Worm (Caenorhabditis elegans) whole organism, early embryonic: ENCODE measurements around the gene Y116A8C.469.
"Not testable (repeated sequence)": the region's sequence is repeated elsewhere in the genome, so short reads cannot be mapped to it uniquely, and the experiment has no call there.

ENCODE experiments used
- B0310.2 ChIP-seq: sonication (generic microtip); optimal IDR thresholded peaks from 2 replicates; lab custom pipeline; 2016; ENCODE audit warnings: mild to moderate bottlenecking, missing genetic modification characterization, missing compliant biosample characterization
- F13C5.2 ChIP-seq: sonication (generic microtip); optimal IDR thresholded peaks from 2 replicates; lab custom pipeline; 2017; ENCODE audit warnings: mild to moderate bottlenecking, missing genetic modification characterization, inconsistent platforms, missing compliant biosample characterization
- ama-1 ChIP-seq: fragments of 150-350 bp; optimal IDR thresholded peaks from 2 replicates; lab custom pipeline; 2014
- ceh-13 ChIP-seq: fragments of 200-800 bp; sonication (Bioruptor generic); optimal IDR thresholded peaks from 2 replicates; lab custom pipeline; 2018; ENCODE audit warnings: mild to moderate bottlenecking, missing genetic modification characterization, missing compliant biosample characterization
- ceh-36 ChIP-seq: sonication (generic microtip); optimal IDR thresholded peaks from 2 replicates; lab custom pipeline; 2016; ENCODE audit warnings: missing genetic modification characterization, inconsistent platforms, missing compliant biosample characterization
- flt-1 ChIP-seq: fragments of 200-800 bp; sonication (Bioruptor generic); IDR thresholded peaks from 2 replicates; pipeline ENCODE4 v1.3.6; 2022; ENCODE audit warnings: missing genetic modification characterization, missing compliant biosample characterization
- hmg-4 ChIP-seq: fragments of 200-800 bp; sonication (Bioruptor generic); optimal IDR thresholded peaks from 2 replicates; lab custom pipeline; 2018; ENCODE audit warnings: mild to moderate bottlenecking, missing genetic modification characterization, missing compliant biosample characterization
- hnd-1 ChIP-seq: sonication (generic microtip); optimal IDR thresholded peaks from 2 replicates; lab custom pipeline; 2016; ENCODE audit warnings: missing genetic modification characterization, missing compliant biosample characterization
- pes-1 ChIP-seq: fragments of 200-800 bp; sonication (Bioruptor generic); IDR thresholded peaks from 2 replicates; pipeline ENCODE4 v1.3.6; 2022; ENCODE audit warnings: missing genetic modification reagents, missing genetic modification characterization, missing compliant biosample characterization
- scrt-1 ChIP-seq: fragments of 200-800 bp; sonication (Bioruptor generic); IDR thresholded peaks from 2 replicates; pipeline ENCODE4 v1.3.6; 2022; ENCODE audit warnings: missing genetic modification characterization, missing compliant biosample characterization
- sea-1 ChIP-seq: fragments of 200-800 bp; sonication (Bioruptor generic); conservative IDR thresholded peaks from 2 replicates; pipeline ENCODE4 v1.3.6; 2022; ENCODE audit warnings: missing genetic modification characterization, missing compliant biosample characterization
- tbx-11 ChIP-seq: fragments of 200-800 bp; sonication (Bioruptor generic); IDR thresholded peaks from 2 replicates; pipeline ENCODE4 v1.3.6; 2022; ENCODE audit warnings: missing genetic modification characterization, missing compliant biosample characterization
- tbx-37 ChIP-seq: fragments of 200-800 bp; sonication (Bioruptor generic); conservative IDR thresholded peaks from 2 replicates; pipeline ENCODE4 v1.3.6; 2022; ENCODE audit warnings: missing genetic modification reagents, missing genetic modification characterization, missing compliant biosample characterization
- tra-4 ChIP-seq: sonication (generic microtip); optimal IDR thresholded peaks from 2 replicates; lab custom pipeline; 2017; ENCODE audit warnings: missing genetic modification characterization, missing compliant biosample characterization

Y116A8C.469 gene

DNA sequence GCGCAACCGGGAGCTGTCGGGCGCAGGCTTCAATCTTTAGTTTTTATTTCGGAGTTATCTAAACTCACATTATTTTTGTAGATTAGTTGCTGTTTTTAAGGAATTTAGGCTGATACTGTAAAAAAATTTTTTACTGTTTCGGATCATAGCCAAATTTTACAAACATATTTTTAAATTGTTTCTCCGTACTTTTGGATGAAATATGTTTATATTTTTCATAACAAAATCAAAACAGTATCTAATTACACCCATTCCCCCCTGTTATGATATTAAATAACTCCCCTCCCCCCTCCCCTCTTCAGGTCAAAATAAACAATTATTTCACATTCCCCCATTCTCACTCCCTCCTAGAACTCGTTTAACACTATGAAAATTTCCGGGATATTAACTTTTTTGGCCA is 2.0 kb downstream of the Y116A8C.469 start, which contains the start of gene Y116A8C.3:
Y116A8C.3 (plus strand) TSS at position 301 of the 400 bp plus-strand sequence.
- TF ChIP-seq pes-1 (GFP tag; lab: Robert Waterston, UW) (no peak), hmg-4 (GFP tag; lab: Kevin White, UChicago) (no peak), flt-1 (GFP tag; lab: Robert Waterston, UW) (no peak), hnd-1 (tag; lab: Kevin White, UChicago) (no peak), tbx-11 (no peak), ceh-13 (GFP tag; lab: Kevin White, UChicago) (no peak), tra-4 (tag; lab: Kevin White, UChicago) (no peak), F13C5.2 (tag; lab: Kevin White, UChicago) (no peak), tbx-37 (GFP tag; lab: Robert Waterston, UW) (no peak), sea-1 (GFP tag; lab: Robert Waterston, UW) (no peak), scrt-1 (GFP tag; lab: Robert Waterston, UW) (no peak), ama-1 (lab: Kevin White, UChicago) (no peak), B0310.2 (tag; lab: Kevin White, UChicago) (no peak)

ce11 chrIV:16898205-16898604 is 19.5 kb downstream of the Y116A8C.469 start:
- TF ChIP-seq ceh-36 (tag; lab: Kevin White, UChicago) (no peak), hmg-4 (GFP tag; lab: Kevin White, UChicago) (no peak)

- TF ChIP-seq flt-1, scrt-1, sea-1 (GFP tag; lab: Robert Waterston, UW): not testable (repeated sequence)
These were observed 22.4 kb downstream of the Y116A8C.469 start, which contains the start of gene T06A10.2 for ce11 chrIV:16895288-16895687. Gene T06A10.2 (plus strand): TSS chrIV:16895588.

DNA sequence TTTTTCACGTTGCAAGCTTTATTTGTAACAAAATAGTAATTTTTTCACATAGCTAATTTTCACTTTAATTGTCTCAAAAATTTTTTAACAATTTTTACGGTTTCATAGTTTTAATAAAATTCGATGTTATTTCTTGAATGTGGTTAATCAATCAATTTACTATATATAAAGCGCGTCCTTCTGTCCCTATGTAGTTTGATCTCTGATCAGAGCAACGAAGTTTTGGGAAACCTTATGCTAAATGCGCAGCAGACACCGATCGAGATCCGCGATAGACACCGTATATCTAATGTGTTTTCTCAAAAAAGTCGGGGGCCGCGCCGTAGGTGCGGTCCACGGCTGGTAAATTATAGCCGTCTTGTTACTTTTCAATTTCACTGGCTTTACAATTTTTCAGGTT is 29.2 kb downstream of the Y116A8C.469 start:
- no peak for TF ChIP-seq tbx-37 (GFP tag; lab: Robert Waterston, UW)

DNA sequence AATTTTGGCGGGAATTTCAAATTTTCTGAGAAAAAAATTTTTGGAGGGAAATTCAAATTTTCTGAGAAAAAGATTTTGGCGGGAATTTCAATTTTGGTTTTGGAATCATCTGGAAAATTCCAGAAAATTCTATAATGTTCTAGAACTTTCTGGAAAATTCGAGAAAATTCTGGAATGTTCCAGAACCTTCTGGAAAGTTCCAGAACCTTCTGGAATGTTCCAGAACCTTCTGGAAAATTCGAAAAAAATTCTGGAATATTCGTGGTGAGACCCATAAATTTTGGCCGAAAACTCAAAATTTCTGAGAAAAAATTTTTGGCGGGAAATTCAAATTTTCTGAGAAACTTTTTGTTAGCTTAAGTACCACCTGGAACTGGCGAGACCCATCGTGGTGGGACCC is 35.3 kb downstream of the Y116A8C.469 start:
- peak; percentile 47; the same call in 1 of the 2 replicates for TF ChIP-seq flt-1 (GFP tag; lab: Robert Waterston, UW)
- peak; percentile 53; the same call in 1 of the 2 replicates for TF ChIP-seq pes-1 (GFP tag; lab: Robert Waterston, UW)

- no peak for TF ChIP-seq B0310.2 (tag; lab: Kevin White, UChicago)
- TF ChIP-seq flt-1 (GFP tag; lab: Robert Waterston, UW) = no peak
These were observed 48.8 kb downstream of the Y116A8C.469 start, which contains the start of gene T06A10.106 for ce11 chrIV:16868900-16869299. Gene T06A10.106 (minus strand): TSS chrIV:16869000.
